Worm (Caenorhabditis elegans) whole organism, L2 larva: Measurements from ENCODE around the gene kynu-1.

Experiments used
- C34F6.9 ChIP-seq: fragments of 150-350 bp; optimal IDR thresholded peaks from 2 replicates; lab custom pipeline; 2014; ENCODE audit warnings: missing biosample characterization, missing genetic modification characterization
- F13H6.1 ChIP-seq: sonication (generic microtip); optimal IDR thresholded peaks from 2 replicates; lab custom pipeline; 2016; ENCODE audit warnings: missing genetic modification characterization, missing compliant biosample characterization
- R02D3.7 ChIP-seq: fragments of 150-350 bp; optimal IDR thresholded peaks from 2 replicates; lab custom pipeline; 2014; ENCODE audit warnings: missing biosample characterization, missing genetic modification characterization
- Y55F3AM.14 ChIP-seq: fragments of 200-800 bp; sonication (Bioruptor generic); optimal IDR thresholded peaks from 2 replicates; lab custom pipeline; 2018; ENCODE audit warnings: mild to moderate bottlenecking, missing genetic modification characterization, missing compliant biosample characterization
- ZK546.5 ChIP-seq: sonication (generic microtip); optimal IDR thresholded peaks from 2 replicates; lab custom pipeline; 2017; ENCODE audit warnings: missing biosample characterization, missing genetic modification characterization
- alr-1 ChIP-seq: fragments of 150-350 bp; optimal IDR thresholded peaks from 2 replicates; lab custom pipeline; 2014; ENCODE audit warnings: missing biosample characterization, missing genetic modification characterization
- aly-2 ChIP-seq: fragments of 150-350 bp; optimal IDR thresholded peaks from 2 replicates; lab custom pipeline; 2014; ENCODE audit warnings: missing biosample characterization, missing genetic modification characterization
- ama-1 ChIP-seq: fragments of 150-350 bp; optimal IDR thresholded peaks from 2 replicates; lab custom pipeline; 2018; ENCODE audit warnings: inconsistent platforms
- blmp-1 ChIP-seq: sonication (generic microtip); optimal IDR thresholded peaks from 2 replicates; lab custom pipeline; 2017; ENCODE audit warnings: missing genetic modification characterization, mild to moderate bottlenecking, missing compliant biosample characterization, antibody characterized with exemption, moderate library complexity; ENCODE audit not compliant: insufficient read depth
- ceh-16 ChIP-seq: fragments of 150-350 bp; optimal IDR thresholded peaks from 2 replicates; lab custom pipeline; 2014; ENCODE audit warnings: missing biosample characterization, missing genetic modification characterization
- ceh-82 ChIP-seq: fragments of 150-350 bp; optimal IDR thresholded peaks from 2 replicates; lab custom pipeline; 2014; ENCODE audit warnings: missing biosample characterization, missing genetic modification characterization
- crh-2 ChIP-seq: sonication (generic microtip); optimal IDR thresholded peaks from 2 replicates; lab custom pipeline; 2017; ENCODE audit warnings: missing biosample characterization, missing genetic modification characterization
- dmd-4 ChIP-seq: sonication (generic microtip); optimal IDR thresholded peaks from 2 replicates; lab custom pipeline; 2017; ENCODE audit warnings: missing biosample characterization, missing genetic modification characterization
- egl-27 ChIP-seq: sonication (generic microtip); optimal IDR thresholded peaks from 3 replicates; lab custom pipeline; 2017; ENCODE audit warnings: missing biosample characterization, missing genetic modification reagents, missing genetic modification characterization
- elt-1 ChIP-seq: fragments of 150-350 bp; optimal IDR thresholded peaks from 2 replicates; lab custom pipeline; 2014; ENCODE audit warnings: missing biosample characterization, missing genetic modification characterization
- elt-3 ChIP-seq: sonication (generic microtip); optimal IDR thresholded peaks from 2 replicates; lab custom pipeline; 2017; ENCODE audit warnings: missing biosample characterization, missing genetic modification characterization
- fos-1 ChIP-seq: fragments of 150-350 bp; optimal IDR thresholded peaks from 2 replicates; lab custom pipeline; 2014; ENCODE audit warnings: missing biosample characterization, missing genetic modification characterization
- gmeb-1 ChIP-seq: fragments of 150-350 bp; optimal IDR thresholded peaks from 2 replicates; lab custom pipeline; 2014; ENCODE audit warnings: missing biosample characterization, missing genetic modification characterization
- lin-11 ChIP-seq: fragments of 150-350 bp; sonication (generic microtip); optimal IDR thresholded peaks from 2 replicates; lab custom pipeline; 2014; ENCODE audit warnings: missing biosample characterization, missing genetic modification characterization, inconsistent platforms, mixed read lengths
- lin-13 ChIP-seq: fragments of 150-350 bp; optimal IDR thresholded peaks from 2 replicates; lab custom pipeline; 2014; ENCODE audit warnings: missing biosample characterization, missing genetic modification reagents, missing genetic modification characterization
- lin-39 ChIP-seq: fragments of 150-350 bp; optimal IDR thresholded peaks from 2 replicates; lab custom pipeline; 2014; ENCODE audit warnings: missing biosample characterization, missing genetic modification reagents, missing genetic modification characterization
- lsy-2 ChIP-seq, 2 experiments: fragments of 150-350 bp in 1 of 2; sonication (generic microtip) in 1 of 2; optimal IDR thresholded peaks; 2 replicates each; lab custom pipeline; 2014 to 2017; ENCODE audit warnings: missing biosample characterization in 2 of 2, missing genetic modification characterization in 2 of 2
- mab-5 ChIP-seq: fragments of 150-350 bp; optimal IDR thresholded peaks from 2 replicates; lab custom pipeline; 2014; ENCODE audit warnings: missing biosample characterization, missing genetic modification characterization
- mbf-1 ChIP-seq: sonication (generic microtip); optimal IDR thresholded peaks from 2 replicates; lab custom pipeline; 2017; ENCODE audit warnings: missing biosample characterization, missing genetic modification characterization
- mdl-1 ChIP-seq, 2 experiments: fragments of 150-350 bp in 1 of 2; sonication (generic microtip) in 1 of 2; optimal IDR thresholded peaks; 2 replicates each; lab custom pipeline; 2017; ENCODE audit warnings: missing biosample characterization in 2 of 2, missing genetic modification characterization in 2 of 2
- nhr-10 ChIP-seq: sonication (generic microtip); optimal IDR thresholded peaks from 2 replicates; lab custom pipeline; 2017; ENCODE audit warnings: missing biosample characterization, missing genetic modification characterization
- nhr-11 ChIP-seq: fragments of 150-350 bp; optimal IDR thresholded peaks from 2 replicates; lab custom pipeline; 2014; ENCODE audit warnings: missing biosample characterization, missing genetic modification characterization
- nhr-12 ChIP-seq: fragments of 150-350 bp; optimal IDR thresholded peaks from 2 replicates; lab custom pipeline; 2014; ENCODE audit warnings: missing biosample characterization, missing genetic modification characterization
- nhr-129 ChIP-seq: fragments of 150-350 bp; optimal IDR thresholded peaks from 2 replicates; lab custom pipeline; 2014; ENCODE audit warnings: missing biosample characterization, missing genetic modification characterization
- nhr-21 ChIP-seq: fragments of 150-350 bp; optimal IDR thresholded peaks from 2 replicates; lab custom pipeline; 2014; ENCODE audit warnings: missing biosample characterization, missing genetic modification characterization
- nhr-23 ChIP-seq: fragments of 150-350 bp; optimal IDR thresholded peaks from 2 replicates; lab custom pipeline; 2014; ENCODE audit warnings: missing biosample characterization, missing genetic modification reagents, missing genetic modification characterization
- nhr-237 ChIP-seq: fragments of 150-350 bp; optimal IDR thresholded peaks from 2 replicates; lab custom pipeline; 2014; ENCODE audit warnings: missing biosample characterization, missing genetic modification characterization
- nhr-25 ChIP-seq: fragments of 150-350 bp; sonication (generic microtip); optimal IDR thresholded peaks from 3 replicates; lab custom pipeline; 2014; ENCODE audit warnings: missing biosample characterization, missing genetic modification characterization
- nhr-6 ChIP-seq: fragments of 150-350 bp; optimal IDR thresholded peaks from 2 replicates; lab custom pipeline; 2014; ENCODE audit warnings: missing biosample characterization, missing genetic modification characterization
- nhr-77 ChIP-seq: fragments of 150-350 bp; optimal IDR thresholded peaks from 2 replicates; lab custom pipeline; 2014; ENCODE audit warnings: missing biosample characterization, missing genetic modification characterization
- peb-1 ChIP-seq: fragments of 150-350 bp; optimal IDR thresholded peaks from 2 replicates; lab custom pipeline; 2014; ENCODE audit warnings: missing biosample characterization, missing genetic modification characterization
- sem-4 ChIP-seq: fragments of 150-350 bp; optimal IDR thresholded peaks from 2 replicates; lab custom pipeline; 2014; ENCODE audit warnings: missing biosample characterization, missing genetic modification reagents, missing genetic modification characterization
- skn-1 ChIP-seq: sonication (generic microtip); optimal IDR thresholded peaks from 2 replicates; lab custom pipeline; 2017; ENCODE audit warnings: missing biosample characterization, missing genetic modification characterization
- sma-3 ChIP-seq: sonication (generic microtip); optimal IDR thresholded peaks from 2 replicates; lab custom pipeline; 2016; ENCODE audit warnings: missing genetic modification reagents, missing genetic modification characterization, missing compliant biosample characterization
- sma-9 ChIP-seq, 2 experiments: fragments of 150-350 bp in 1 of 2; sonication (generic microtip) in 1 of 2; optimal IDR thresholded peaks; 2 replicates each; lab custom pipeline; 2014 to 2016; ENCODE audit warnings: missing genetic modification characterization in 2 of 2, mild to moderate bottlenecking in 1 of 2, missing biosample characterization in 1 of 2, missing compliant biosample characterization in 1 of 2, missing genetic modification reagents in 1 of 2, moderate library complexity in 1 of 2
- snpc-4 ChIP-seq: fragments of 150-350 bp; optimal IDR thresholded peaks from 2 replicates; lab custom pipeline; 2014; ENCODE audit warnings: missing biosample characterization, missing genetic modification characterization
- unc-39 ChIP-seq: fragments of 150-350 bp; optimal IDR thresholded peaks from 2 replicates; lab custom pipeline; 2014; ENCODE audit warnings: missing biosample characterization, missing genetic modification characterization
- unc-55 ChIP-seq: fragments of 150-350 bp; sonication (generic microtip); optimal IDR thresholded peaks from 3 replicates; lab custom pipeline; 2014; ENCODE audit warnings: missing biosample characterization, missing genetic modification reagents, missing genetic modification characterization
- unc-62 ChIP-seq: fragments of 150-350 bp; optimal IDR thresholded peaks from 2 replicates; lab custom pipeline; 2014; ENCODE audit warnings: missing biosample characterization, missing genetic modification reagents, missing genetic modification characterization
- zag-1 ChIP-seq: fragments of 150-350 bp; optimal IDR thresholded peaks from 2 replicates; lab custom pipeline; 2014; ENCODE audit warnings: missing biosample characterization, missing genetic modification characterization
- ztf-1 ChIP-seq: fragments of 200-800 bp; sonication (Bioruptor generic); conservative IDR thresholded peaks from 2 replicates; pipeline ENCODE4 v1.3.6; 2022; ENCODE audit warnings: missing genetic modification characterization, missing compliant biosample characterization
- ztf-11 ChIP-seq: sonication (generic microtip); optimal IDR thresholded peaks from 2 replicates; lab custom pipeline; 2017; ENCODE audit warnings: missing biosample characterization, missing genetic modification characterization
- ztf-4 ChIP-seq: fragments of 150-350 bp; optimal IDR thresholded peaks from 2 replicates; lab custom pipeline; 2014; ENCODE audit warnings: missing biosample characterization, missing genetic modification characterization

Gene kynu-1

ce11 chrX:6109288-6109770 is at the start of gene kynu-1:
kynu-1 (minus strand) TSS chrX:6109338.
- TF ChIP-seq nhr-23 (tag; lab: Kevin White, UChicago) (no peak), aly-2 (tag; lab: Kevin White, UChicago) (no peak), mdl-1 (tag; optimal IDR thresholded peaks at IDR 0.05; lab: Kevin White, UChicago) (no peak), ztf-1 (GFP tag; lab: Robert Waterston, UW) (no peak), gmeb-1 (tag; lab: Kevin White, UChicago) (peak; percentile 0), nhr-25 (tag; lab: Kevin White, UChicago) (peak; percentile 31), lin-13 (GFP tag; lab: Kevin White, UChicago) (no peak), ztf-11 (tag; lab: Kevin White, UChicago) (no peak), lin-39 (no peak), nhr-129 (tag; lab: Kevin White, UChicago) (no peak), ztf-4 (tag; lab: Kevin White, UChicago) (no peak), F13H6.1 (no peak), ZK546.5 (tag; lab: Kevin White, UChicago) (no peak), nhr-11 (tag; lab: Kevin White, UChicago) (no peak), blmp-1 (peak; percentile 42), fos-1 (tag; lab: Kevin White, UChicago) (peak; percentile 54), lin-11 (no peak), nhr-237 (tag; lab: Kevin White, UChicago) (no peak), nhr-10 (tag; lab: Kevin White, UChicago) (no peak), sem-4 (tag; lab: Kevin White, UChicago) (no peak), zag-1 (tag; lab: Kevin White, UChicago) (no peak), peb-1 (tag; lab: Kevin White, UChicago) (no peak), ceh-16 (no peak), nhr-6 (tag; lab: Kevin White, UChicago) (no peak), lsy-2 (tag; optimal IDR thresholded peaks at IDR 0.05; lab: Kevin White, UChicago) (no peak), unc-62 (GFP tag; lab: Kevin White, UChicago) (no peak), nhr-12 (tag; lab: Kevin White, UChicago) (no peak), snpc-4 (no peak), elt-3 (tag; lab: Kevin White, UChicago) (no peak), crh-2 (tag; lab: Kevin White, UChicago) (no peak), alr-1 (tag; lab: Kevin White, UChicago) (no peak), skn-1 (tag; lab: Kevin White, UChicago) (no peak), sma-3 (peak; percentile 26), R02D3.7 (tag; lab: Kevin White, UChicago) (no peak), Y55F3AM.14 (GFP tag; lab: Kevin White, UChicago) (no peak), nhr-21 (tag; lab: Kevin White, UChicago) (peak; percentile 27), mbf-1 (no peak), mab-5 (tag; lab: Kevin White, UChicago) (no peak), ama-1 (no peak), unc-55 (GFP tag; lab: Kevin White, UChicago) (no peak), nhr-77 (tag; lab: Kevin White, UChicago) (no peak), dmd-4 (tag; lab: Kevin White, UChicago) (no peak), C34F6.9 (tag; lab: Kevin White, UChicago) (no peak), unc-39 (no peak), sma-9 (GFP tag; optimal IDR thresholded peaks at IDR 0.05; lab: Kevin White, UChicago) (peak; percentile 56), sma-9 (tag; optimal IDR thresholded peaks at IDR 0.05; lab: Kevin White, UChicago) (no peak), elt-1 (tag; lab: Kevin White, UChicago) (no peak), egl-27 (tag; lab: Kevin White, UChicago) (peak; percentile 8), ceh-82 (tag; lab: Kevin White, UChicago) (no peak)
- TF ChIP-seq, all 48 proteins: peak for 8
